Fruit fly (Drosophila melanogaster): ENCODE data around the gene mfrn.

mfrn gene

dm6 chr3R:27919385-27919789 lies 28.4 kb downstream of the mfrn start, which contains the start of gene Boh1 (continued):
- TF ChIP-seq lola (GFP tag; optimal IDR thresholded peaks at IDR 0.05), result peak in 1 of 3 experiments; percentile 23
- TF ChIP-seq cwo (GFP tag; optimal IDR thresholded peaks at IDR 0.05), result no peak
- TF ChIP-seq inv (GFP tag; IDR thresholded peaks at IDR 0.05; ENCODE audit: partially characterized antibody), result no peak
- no peak for TF ChIP-seq H2.0 (GFP tag; IDR thresholded peaks at IDR 0.05)
- TF ChIP-seq CG2889 (GFP tag; IDR thresholded peaks at IDR 0.05), result no peak
- no peak for TF ChIP-seq tna (GFP tag; IDR thresholded peaks at IDR 0.05; ENCODE audit: partially characterized antibody)
- TF ChIP-seq CG10462 (GFP tag; optimal IDR thresholded peaks at IDR 0.05), result no peak
- peak; percentile 3 for TF ChIP-seq zen (tag; optimal IDR thresholded peaks at IDR 0.05)
- TF ChIP-seq CG8281 (tag; optimal IDR thresholded peaks at IDR 0.05), result no peak
- TF ChIP-seq ham (GFP tag; IDR thresholded peaks at IDR 0.05), result no peak
- no peak for TF ChIP-seq Neu2 (GFP tag; optimal IDR thresholded peaks at IDR 0.05; ENCODE audit: borderline replicate concordance)
- TF ChIP-seq CG3407 (GFP tag; optimal IDR thresholded peaks at IDR 0.05), result peak; percentile 10
- peak; percentile 81 for TF ChIP-seq phol (tag; optimal IDR thresholded peaks at IDR 0.05)
- TF ChIP-seq CG18599 (GFP tag; optimal IDR thresholded peaks at IDR 0.05), result no peak
- no peak for TF ChIP-seq CG11695 (GFP tag; IDR thresholded peaks at IDR 0.05)
- TF ChIP-seq cg (GFP tag; optimal IDR thresholded peaks at IDR 0.05), result no peak
- TF ChIP-seq Oaz (GFP tag; IDR thresholded peaks at IDR 0.05), result no peak
- peak; percentile 21 for TF ChIP-seq YL-1 (GFP tag; optimal IDR thresholded peaks at IDR 0.05)
- TF ChIP-seq run (tag; optimal IDR thresholded peaks at IDR 0.05), result no peak
- no peak for TF ChIP-seq fd102C (GFP tag; optimal IDR thresholded peaks at IDR 0.05)
- no peak for TF ChIP-seq dan (GFP tag; IDR thresholded peaks at IDR 0.05)
- TF ChIP-seq peb (GFP tag; IDR thresholded peaks at IDR 0.05), result no peak
- TF ChIP-seq CG16813 (GFP tag; IDR thresholded peaks at IDR 0.05; ENCODE audit: partially characterized antibody), result no peak
- no peak for TF ChIP-seq CG15073 (GFP tag; optimal IDR thresholded peaks at IDR 0.05)
- no peak for TF ChIP-seq zf30C (GFP tag; optimal IDR thresholded peaks at IDR 0.05)
- no peak for TF ChIP-seq Mrtf (GFP tag; IDR thresholded peaks at IDR 0.05)
- TF ChIP-seq chm (GFP tag; IDR thresholded peaks at IDR 0.05), result no peak
- TF ChIP-seq ftz-f1 (GFP tag; optimal IDR thresholded peaks at IDR 0.05), result no peak
- peak; percentile 25; the same call in 1 of the 2 replicates for TF ChIP-seq slbo (GFP tag; IDR thresholded peaks at IDR 0.05)
- TF ChIP-seq HmgD (GFP tag; optimal IDR thresholded peaks at IDR 0.05), result no peak
- no peak for TF ChIP-seq lov (optimal IDR thresholded peaks at IDR 0.05)
- no peak for TF ChIP-seq lov (GFP tag; IDR thresholded peaks at IDR 0.05)
- peak; percentile 52 for TF ChIP-seq PHDP (tag; optimal IDR thresholded peaks at IDR 0.05)
- no peak for TF ChIP-seq CG4854 (GFP tag; optimal IDR thresholded peaks at IDR 0.05)
- no peak for TF ChIP-seq Ravus (GFP tag; IDR thresholded peaks at IDR 0.05)
- TF ChIP-seq kay (GFP tag; optimal IDR thresholded peaks at IDR 0.05), result no peak
- no peak for TF ChIP-seq CG16863 (GFP tag; optimal IDR thresholded peaks at IDR 0.05)
- no peak for TF ChIP-seq ci (GFP tag; IDR thresholded peaks at IDR 0.05)
- no peak for TF ChIP-seq Bteb2 (GFP tag; optimal IDR thresholded peaks at IDR 0.05)
- no peak for TF ChIP-seq CG16779 (GFP tag; IDR thresholded peaks at IDR 0.05)
- TF ChIP-seq CG11723 (GFP tag; optimal IDR thresholded peaks at IDR 0.05), result no peak
- no peak for TF ChIP-seq Dad (GFP tag; optimal IDR thresholded peaks at IDR 0.05)
- no peak for TF ChIP-seq CG7963 (GFP tag; IDR thresholded peaks at IDR 0.05; ENCODE audit: partially characterized antibody)
- TF ChIP-seq Atf-2 (GFP tag; optimal IDR thresholded peaks at IDR 0.05), result no peak
- no peak for TF ChIP-seq CG5245 (GFP tag; optimal IDR thresholded peaks at IDR 0.05)
- TF ChIP-seq ase (GFP tag; IDR thresholded peaks at IDR 0.05), result no peak
- no peak for TF ChIP-seq sc (optimal IDR thresholded peaks at IDR 0.05)
- no peak for TF ChIP-seq sc (GFP tag; optimal IDR thresholded peaks at IDR 0.05)
- TF ChIP-seq CG1792 (GFP tag; optimal IDR thresholded peaks at IDR 0.05), result no peak
- TF ChIP-seq Scr (GFP tag; IDR thresholded peaks at IDR 0.05; ENCODE audit: partially characterized antibody), result no peak
- no peak for TF ChIP-seq stc (GFP tag; IDR thresholded peaks at IDR 0.05)
- peak; percentile 22 for TF ChIP-seq CG33213 (GFP tag; optimal IDR thresholded peaks at IDR 0.05)

Data from whole organism, embryonic.